Fruit fly (Drosophila melanogaster) whole organism, adult: Measurements from ENCODE around the gene TpnC25D.

Source experiments
- CG33017 ChIP-seq: fragments of 200-800 bp; sonication (Bioruptor generic); optimal IDR thresholded peaks from 2 replicates; lab custom pipeline; 2018; ENCODE audit warnings: missing biosample characterization, mild to moderate bottlenecking, missing genetic modification characterization, moderate library complexity
- Crg-1 ChIP-seq: fragments of 200-800 bp; sonication (Bioruptor generic); optimal IDR thresholded peaks from 2 replicates; lab custom pipeline; 2016; ENCODE audit warnings: missing biosample characterization, missing genetic modification characterization
- Mnt ChIP-seq: fragments of 200-800 bp; sonication (Bioruptor generic); optimal IDR thresholded peaks from 2 replicates; lab custom pipeline; 2016; ENCODE audit warnings: missing biosample characterization, mild to moderate bottlenecking, missing genetic modification characterization
- cic ChIP-seq: fragments of 200-800 bp; sonication (Bioruptor generic); optimal IDR thresholded peaks from 2 replicates; lab custom pipeline; 2017; ENCODE audit warnings: missing biosample characterization, mild to moderate bottlenecking, missing genetic modification characterization, moderate library complexity
- kay ChIP-seq: fragments of 200-800 bp; sonication (Bioruptor generic); peaks from one replicate; lab custom pipeline; 2016; ENCODE audit warnings: missing biosample characterization, missing genetic modification characterization, borderline replicate concordance

DNA sequence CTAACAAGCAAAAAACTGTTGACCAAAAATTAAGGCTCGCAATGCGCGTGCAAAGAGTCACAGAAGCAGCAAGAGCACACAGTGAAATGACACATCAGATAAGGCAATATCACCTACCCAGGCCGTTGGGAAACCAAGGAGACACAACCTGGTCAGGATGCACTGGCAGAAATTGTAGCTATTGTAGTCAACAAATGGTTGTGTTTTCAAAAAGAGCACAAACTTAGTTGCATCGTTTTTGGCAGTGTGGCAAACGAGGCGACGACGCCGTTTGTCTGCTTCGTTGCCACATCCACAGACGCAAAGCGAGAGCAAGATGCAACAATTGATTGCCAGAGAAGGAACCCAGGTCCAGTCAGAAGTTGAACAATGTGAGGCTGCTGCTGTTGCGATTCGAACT, 33.3 kb downstream of the TpnC25D start:
- TF ChIP-seq Crg-1 (no peak), kay (GFP tag; lab: Kevin White, UChicago) (no peak), cic (no peak), CG33017 (tag; lab: Kevin White, UChicago) (no peak), Mnt (GFP tag; lab: Kevin White, UChicago) (no peak)
